Fruit fly (Drosophila melanogaster) Kc167 (cell line): ENCODE data around the gene CG12480.

Experiments used
- Myc ChIP-seq: fragments of >200 bp; optimal IDR thresholded peaks from 2 replicates; lab custom pipeline; 2017; ENCODE audit warnings: missing external identifiers
- h ChIP-seq: fragments of >200 bp; optimal IDR thresholded peaks from 3 replicates; lab custom pipeline; 2018; ENCODE audit warnings: missing external identifiers
- insv ChIP-seq: fragments of >200 bp; optimal IDR thresholded peaks from 3 replicates; lab custom pipeline; 2018; ENCODE audit warnings: missing external identifiers
- psq ChIP-seq: fragments of >200 bp; optimal IDR thresholded peaks from 2 replicates; lab custom pipeline; 2017; ENCODE audit warnings: missing external identifiers
- ttk ChIP-seq: sonication (Bioruptor generic); optimal IDR thresholded peaks from 2 replicates; lab custom pipeline; 2017; ENCODE audit warnings: missing external identifiers

DNA sequence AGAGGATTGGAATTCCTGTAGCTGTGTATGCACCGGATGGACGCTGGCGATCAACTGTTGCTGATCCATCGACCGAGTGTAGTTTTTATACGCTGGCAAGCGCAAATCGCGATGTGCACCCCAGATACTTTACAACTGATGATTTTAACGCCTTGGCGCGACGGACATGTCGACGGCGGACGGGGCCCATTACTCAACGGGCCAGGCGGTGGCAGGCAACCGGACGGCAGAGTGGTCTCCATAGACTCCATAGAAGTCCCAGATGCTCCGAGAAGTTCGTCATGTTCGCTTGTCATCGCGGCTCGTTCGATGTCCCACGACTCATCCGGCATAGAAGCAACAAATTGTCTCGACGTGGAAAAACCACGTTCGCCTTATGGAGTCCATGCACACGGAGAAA lies 22.5 kb downstream of the CG12480 start, which contains the start of gene CG13403:
- TF ChIP-seq psq (lab: Kevin White, UChicago), result no peak
- no peak for TF ChIP-seq insv (lab: Kevin White, UChicago)
- no peak for TF ChIP-seq ttk
- TF ChIP-seq Myc (lab: Kevin White, UChicago), result no peak
- no peak for TF ChIP-seq h (lab: Kevin White, UChicago)
